Worm (Caenorhabditis elegans): ENCODE measurements around the gene efr-3.

The efr-3 gene

DNA sequence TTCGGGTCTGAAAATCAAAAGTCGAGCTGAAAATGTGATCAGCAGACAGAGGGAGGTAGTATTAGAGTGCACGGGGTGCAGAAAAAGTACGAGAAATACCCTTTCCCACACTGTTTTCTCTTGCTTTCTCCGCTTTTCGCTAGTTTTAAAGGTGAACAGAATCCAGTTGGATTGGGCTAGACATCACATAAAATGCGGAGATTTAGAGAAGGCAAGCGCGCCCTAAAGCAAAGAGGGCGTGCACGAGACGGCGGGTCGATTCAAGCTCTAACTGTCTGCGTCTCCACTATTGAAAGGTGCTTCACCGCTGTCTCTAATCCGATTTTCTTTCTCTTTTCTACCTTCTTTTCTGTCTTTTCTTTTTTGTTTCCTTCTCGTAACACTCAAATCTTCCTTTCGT lies 49.2 kb upstream of the efr-3 start (continued):
- TF ChIP-seq spr-3 (GFP tag; optimal IDR thresholded peaks at IDR 0.05) (peak; percentile 24), T20F7.1 (GFP tag; optimal IDR thresholded peaks at IDR 0.05) (peak; percentile 44), Y48G9A.11 (GFP tag; IDR thresholded peaks at IDR 0.05) (no peak), F49E8.2 (tag; optimal IDR thresholded peaks at IDR 0.05; ENCODE audit: borderline replicate concordance) (peak; percentile 34), dpl-1 (GFP tag; optimal IDR thresholded peaks at IDR 0.05) (peak; percentile 71), hlh-30 (tag; optimal IDR thresholded peaks at IDR 0.05; ENCODE audit: insufficient read depth) (peak; percentile 98), unc-130 (GFP tag; optimal IDR thresholded peaks at IDR 0.05) (peak; percentile 63), arid-1 (GFP tag; conservative IDR thresholded peaks at IDR 0.05) (peak; percentile 71), nhr-6 (tag; optimal IDR thresholded peaks at IDR 0.05) (peak; percentile 84), ctbp-1 (GFP tag; IDR thresholded peaks at IDR 0.05) (peak; percentile 69; the same call in 1 of the 2 replicates), ceh-32 (tag; optimal IDR thresholded peaks at IDR 0.05; ENCODE audit: poor library complexity) (no peak), gei-8 (GFP tag; optimal IDR thresholded peaks at IDR 0.05) (no peak), vab-7 (GFP tag; IDR thresholded peaks at IDR 0.05) (no peak), spr-1 (tag; optimal IDR thresholded peaks at IDR 0.05) (no peak), lin-38 (GFP tag; IDR thresholded peaks at IDR 0.05) (peak; percentile 94), ceh-28 (tag; optimal IDR thresholded peaks at IDR 0.05) (peak; percentile 16), hlh-11 (tag; optimal IDR thresholded peaks at IDR 0.05) (peak; percentile 89), Y105C5A.15 (GFP tag; IDR thresholded peaks at IDR 0.05) (no peak), nhr-25 (tag; optimal IDR thresholded peaks at IDR 0.05; ENCODE audit: borderline replicate concordance, insufficient read depth) (peak; percentile 53), F37D6.2 (tag; optimal IDR thresholded peaks at IDR 0.05) (peak; percentile 26), T26A8.4 (GFP tag; IDR thresholded peaks at IDR 0.05) (peak; percentile 80), nhr-77 (tag; optimal IDR thresholded peaks at IDR 0.05) (peak; percentile 74), dmd-6 (GFP tag; IDR thresholded peaks at IDR 0.05) (peak; percentile 80), lin-15B (tag; optimal IDR thresholded peaks at IDR 0.05) (peak; percentile 27), mxl-3 (GFP tag; optimal IDR thresholded peaks at IDR 0.05) (peak; percentile 76), rbr-2 (tag; optimal IDR thresholded peaks at IDR 0.05) (peak; percentile 73), egl-43 (GFP tag; IDR thresholded peaks at IDR 0.05) (0 out of 2 replicates have a peak, but pooled peaks have one; percentile 52), daf-16 (GFP tag; optimal IDR thresholded peaks at IDR 0.05) (no peak), daf-16 (tag; optimal IDR thresholded peaks at IDR 0.05) (peak; percentile 37), hmg-1.1 (GFP tag; IDR thresholded peaks at IDR 0.05) (peak; percentile 88), dve-1 (tag; optimal IDR thresholded peaks at IDR 0.05; ENCODE audit: insufficient read depth) (peak; percentile 91), daf-19 (GFP tag; conservative IDR thresholded peaks at IDR 0.05) (peak; percentile 62; the same call in 1 of the 2 replicates), saeg-2 (GFP tag; IDR thresholded peaks at IDR 0.05) (no peak), ZK337.2 (GFP tag; IDR thresholded peaks at IDR 0.05) (no peak), attf-4 (tag; optimal IDR thresholded peaks at IDR 0.05) (peak; percentile 31), nhr-28 (tag; optimal IDR thresholded peaks at IDR 0.05) (peak; percentile 86)

ce11 chrII:6366696-6367095 lies 45.7 kb upstream of the efr-3 start, which contains the start of gene ctsa-4.1:
Gene ctsa-4.1, plus strand, starts transcription at chrII:6366996.
- no peak for TF ChIP-seq duxl-1 (tag; optimal IDR thresholded peaks at IDR 0.05; ENCODE audit: poor library complexity)
- TF ChIP-seq ztf-7 (tag; optimal IDR thresholded peaks at IDR 0.05), result peak; percentile 63
- no peak for TF ChIP-seq arid-1 (GFP tag; conservative IDR thresholded peaks at IDR 0.05)

DNA sequence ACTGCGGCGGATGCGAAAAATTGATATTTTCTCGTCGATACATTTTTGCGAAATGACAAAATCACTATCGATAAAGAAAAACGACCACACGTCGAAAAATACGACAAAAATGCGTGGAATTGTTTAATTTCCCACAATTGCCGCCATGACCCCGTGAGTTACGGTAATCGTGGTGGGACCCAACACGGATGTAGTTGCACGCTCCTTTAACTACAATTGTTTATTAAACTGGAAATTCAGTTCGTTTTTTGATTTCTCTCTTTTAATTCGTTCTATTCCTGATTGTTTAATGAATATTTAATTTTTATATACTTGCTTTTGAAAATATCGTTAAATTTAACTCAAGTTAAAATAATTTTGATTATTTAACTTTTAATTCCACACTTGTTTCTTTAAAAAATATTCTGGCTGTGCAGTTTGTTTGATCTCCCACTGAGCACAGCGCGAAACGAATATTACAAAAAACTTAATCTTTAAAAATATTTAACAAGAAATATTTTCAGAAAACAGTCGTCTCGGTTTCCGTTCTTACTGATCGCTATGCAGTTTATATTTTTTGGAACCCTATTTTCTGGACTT lies 44.4 kb upstream of the efr-3 start, which contains the start of the genes ani-2 and clec-88:
TSS of gene ani-2 (minus strand) at position 131 of the 579 bp plus-strand sequence.
TSS of gene clec-88 (plus strand) at position 486 of the 579 bp plus-strand sequence.
- TF ChIP-seq zip-2 (tag; optimal IDR thresholded peaks at IDR 0.05) (no peak), unc-130 (GFP tag; optimal IDR thresholded peaks at IDR 0.05) (peak; percentile 87), lin-38 (GFP tag; IDR thresholded peaks at IDR 0.05) (peak; percentile 64)
